Worm (Caenorhabditis elegans) whole organism, young adult: ENCODE data around the gene T04B2.8.
A peak's percentile ranks its signal among the peaks of the same experiment; 100 is the strongest.

ENCODE experiments used
- B0261.1 ChIP-seq: sonication (generic microtip); optimal IDR thresholded peaks from 2 replicates; lab custom pipeline; 2016; ENCODE audit warnings: mild to moderate bottlenecking, missing genetic modification characterization, moderate library complexity, missing compliant biosample characterization
- C06A6.2 ChIP-seq: fragments of 200-800 bp; sonication (Bioruptor generic); conservative IDR thresholded peaks from 2 replicates; pipeline ENCODE4 v1.3.6; 2022; ENCODE audit warnings: missing genetic modification characterization, missing compliant biosample characterization
- C17E4.6 ChIP-seq: fragments of 200-800 bp; sonication (Bioruptor generic); IDR thresholded peaks from 2 replicates; pipeline ENCODE4 v1.3.6; 2022; ENCODE audit warnings: missing genetic modification reagents, missing genetic modification characterization, missing compliant biosample characterization
- F22D6.2 ChIP-seq: sonication (generic microtip); optimal IDR thresholded peaks from 2 replicates; lab custom pipeline; 2016; ENCODE audit warnings: mild to moderate bottlenecking, missing genetic modification characterization, missing compliant biosample characterization
- F49E8.2 ChIP-seq: sonication (generic microtip); optimal IDR thresholded peaks from 3 replicates; lab custom pipeline; 2017; ENCODE audit warnings: missing genetic modification characterization, mild to moderate bottlenecking, missing compliant biosample characterization, antibody characterized with exemption, moderate library complexity; ENCODE audit not compliant: insufficient read depth
- F57C9.4 ChIP-seq: sonication (generic microtip); optimal IDR thresholded peaks from 2 replicates; lab custom pipeline; 2017; ENCODE audit warnings: mild to moderate bottlenecking, missing genetic modification characterization, missing compliant biosample characterization
- K11D2.4 ChIP-seq: fragments of 200-800 bp; sonication (Bioruptor generic); IDR thresholded peaks from 2 replicates; pipeline ENCODE4 v1.3.6; 2022; ENCODE audit warnings: missing genetic modification reagents, missing genetic modification characterization, missing compliant biosample characterization
- T26A5.8 ChIP-seq: sonication (generic microtip); optimal IDR thresholded peaks from 2 replicates; lab custom pipeline; 2016; ENCODE audit warnings: missing genetic modification characterization, missing compliant biosample characterization
- Y53F4B.3 ChIP-seq: fragments of 200-800 bp; sonication (Bioruptor generic); IDR thresholded peaks from 2 replicates; pipeline ENCODE4 v1.3.6; 2022; ENCODE audit warnings: missing genetic modification reagents, missing genetic modification characterization, missing compliant biosample characterization
- ZK185.1 ChIP-seq: sonication (generic microtip); optimal IDR thresholded peaks from 2 replicates; lab custom pipeline; 2016; ENCODE audit warnings: mild to moderate bottlenecking, missing genetic modification characterization, missing compliant biosample characterization; ENCODE audit not compliant: poor library complexity, severe bottlenecking
- akir-1 ChIP-seq: fragments of 200-800 bp; sonication (Bioruptor generic); optimal IDR thresholded peaks from 2 replicates; lab custom pipeline; 2018; ENCODE audit warnings: mild to moderate bottlenecking, missing genetic modification characterization, moderate library complexity, missing compliant biosample characterization
- athp-1 ChIP-seq: sonication (generic microtip); optimal IDR thresholded peaks from 2 replicates; lab custom pipeline; 2017; ENCODE audit warnings: mild to moderate bottlenecking, missing genetic modification characterization, missing compliant biosample characterization
- attf-5 ChIP-seq: fragments of 200-800 bp; sonication (Bioruptor generic); optimal IDR thresholded peaks from 2 replicates; lab custom pipeline; 2018; ENCODE audit warnings: mild to moderate bottlenecking, missing genetic modification characterization, missing compliant biosample characterization
- cebp-1 ChIP-seq, 2 experiments: fragments of 200-800 bp in 1 of 2; sonication (Bioruptor generic) in 1 of 2; sonication (generic microtip) in 1 of 2; IDR thresholded peaks in 1 of 2; optimal IDR thresholded peaks in 1 of 2; 2 replicates each; pipeline versions ENCODE4 v1.3.6 to Lab custom; 2017 to 2022; ENCODE audit warnings: missing compliant biosample characterization in 2 of 2, missing genetic modification characterization in 2 of 2, mild to moderate bottlenecking in 1 of 2, missing genetic modification reagents in 1 of 2, moderate library complexity in 1 of 2
- ceh-40 ChIP-seq: fragments of 200-800 bp; sonication (Bioruptor generic); IDR thresholded peaks from 2 replicates; pipeline ENCODE4 v1.3.6; 2022; ENCODE audit warnings: missing genetic modification characterization, missing compliant biosample characterization
- ceh-58 ChIP-seq: fragments of 200-800 bp; sonication (Bioruptor generic); IDR thresholded peaks from 2 replicates; pipeline ENCODE4 v1.3.6; 2022; ENCODE audit warnings: missing genetic modification characterization, missing compliant biosample characterization
- dox-1 ChIP-seq: fragments of 200-800 bp; sonication (Bioruptor generic); IDR thresholded peaks from 2 replicates; pipeline ENCODE4 v1.3.6; 2022; ENCODE audit warnings: missing genetic modification reagents, missing genetic modification characterization, missing compliant biosample characterization
- dpff-1 ChIP-seq: sonication (generic microtip); optimal IDR thresholded peaks from 2 replicates; lab custom pipeline; 2017; ENCODE audit warnings: mild to moderate bottlenecking, missing genetic modification characterization, missing compliant biosample characterization
- dpl-1 ChIP-seq: fragments of 150-350 bp; optimal IDR thresholded peaks from 2 replicates; lab custom pipeline; 2014; ENCODE audit warnings: missing biosample characterization, missing genetic modification reagents, missing genetic modification characterization
- efl-1 ChIP-seq: fragments of 150-350 bp; optimal IDR thresholded peaks from 2 replicates; lab custom pipeline; 2014; ENCODE audit warnings: missing biosample characterization, missing genetic modification reagents, missing genetic modification characterization
- egrh-3 ChIP-seq: fragments of 200-800 bp; sonication (Bioruptor generic); IDR thresholded peaks from 2 replicates; pipeline ENCODE4 v1.3.6; 2022; ENCODE audit warnings: missing genetic modification reagents, missing genetic modification characterization, missing compliant biosample characterization
- hlh-12 ChIP-seq: sonication (generic microtip); optimal IDR thresholded peaks from 2 replicates; lab custom pipeline; 2016; ENCODE audit warnings: missing genetic modification characterization, missing compliant biosample characterization
- hlh-26 ChIP-seq: fragments of 200-800 bp; sonication (Bioruptor generic); conservative IDR thresholded peaks from 2 replicates; pipeline ENCODE4 v1.3.6; 2022; ENCODE audit warnings: missing genetic modification reagents, missing genetic modification characterization, missing compliant biosample characterization
- lag-1 ChIP-seq: fragments of 200-800 bp; sonication (Bioruptor generic); IDR thresholded peaks from 2 replicates; pipeline ENCODE4 v1.3.6; 2022; ENCODE audit warnings: missing genetic modification reagents, missing genetic modification characterization, missing compliant biosample characterization
- let-607 ChIP-seq, 2 experiments: fragments of 200-800 bp in 1 of 2; sonication (Bioruptor generic) in 1 of 2; sonication (generic microtip) in 1 of 2; optimal IDR thresholded peaks; 2 replicates each; lab custom pipeline; 2016 to 2018; ENCODE audit warnings: mild to moderate bottlenecking in 2 of 2, missing compliant biosample characterization in 2 of 2, missing genetic modification characterization in 2 of 2, moderate library complexity in 2 of 2, missing genotype in 1 of 2
- lin-26 ChIP-seq: fragments of 200-800 bp; sonication (Bioruptor generic); IDR thresholded peaks from 2 replicates; pipeline ENCODE4 v1.3.6; 2022; ENCODE audit warnings: missing genetic modification reagents, missing genetic modification characterization, missing compliant biosample characterization
- madf-6 ChIP-seq: fragments of 200-800 bp; sonication (Bioruptor generic); IDR thresholded peaks from 2 replicates; pipeline ENCODE4 v1.3.6; 2022; ENCODE audit warnings: missing genetic modification reagents, missing genetic modification characterization, missing compliant biosample characterization
- madf-8 ChIP-seq: fragments of 200-800 bp; sonication (Bioruptor generic); conservative IDR thresholded peaks from 2 replicates; pipeline ENCODE4 v1.3.6; 2022; ENCODE audit warnings: missing genetic modification reagents, missing genetic modification characterization, missing compliant biosample characterization
- mcd-1 ChIP-seq: fragments of 200-800 bp; sonication (Bioruptor generic); IDR thresholded peaks from 2 replicates; pipeline ENCODE4 v1.3.6; 2022; ENCODE audit warnings: missing genetic modification reagents, missing genetic modification characterization, missing compliant biosample characterization
- nfya-1 ChIP-seq: sonication (generic microtip); optimal IDR thresholded peaks from 2 replicates; lab custom pipeline; 2017; ENCODE audit warnings: antibody characterized with exemption, missing compliant biosample characterization, missing genetic modification characterization, borderline replicate concordance; ENCODE audit not compliant: insufficient read depth
- nfyb-1 ChIP-seq: fragments of 200-800 bp; sonication (Bioruptor generic); IDR thresholded peaks from 2 replicates; pipeline ENCODE4 v1.3.6; 2022; ENCODE audit warnings: missing genetic modification reagents, missing genetic modification characterization, missing compliant biosample characterization
- nhr-80 ChIP-seq: sonication (generic microtip); optimal IDR thresholded peaks from 2 replicates; lab custom pipeline; 2016; ENCODE audit warnings: missing genetic modification characterization, missing compliant biosample characterization
- rcor-1 ChIP-seq: fragments of 200-800 bp; sonication (Bioruptor generic); IDR thresholded peaks from 2 replicates; pipeline ENCODE4 v1.3.6; 2022; ENCODE audit warnings: missing genetic modification reagents, missing genetic modification characterization, missing compliant biosample characterization
- rec-8 ChIP-seq, 2 experiments: sonication (generic microtip); optimal IDR thresholded peaks; 2 replicates each; lab custom pipeline; 2016; ENCODE audit warnings: mild to moderate bottlenecking in 2 of 2, missing genetic modification characterization in 2 of 2, missing genetic modification reagents in 2 of 2, missing genotype in 2 of 2, missing biosample characterization in 1 of 2, missing compliant biosample characterization in 1 of 2, moderate library complexity in 1 of 2
- sdz-38 ChIP-seq: sonication (generic microtip); optimal IDR thresholded peaks from 2 replicates; lab custom pipeline; 2016; ENCODE audit warnings: missing genotype, missing genetic modification characterization, missing compliant biosample characterization
- snpc-1.3 ChIP-seq: sonication (generic microtip); optimal IDR thresholded peaks from 2 replicates; lab custom pipeline; 2017; ENCODE audit warnings: missing genetic modification characterization, mild to moderate bottlenecking, missing compliant biosample characterization, antibody characterized with exemption, moderate library complexity, missing genotype, missing genetic modification reagents; ENCODE audit not compliant: insufficient read depth
- snpc-3.4 ChIP-seq: sonication (generic microtip); optimal IDR thresholded peaks from 2 replicates; lab custom pipeline; 2017; ENCODE audit warnings: missing genetic modification characterization, mild to moderate bottlenecking, missing compliant biosample characterization, antibody characterized with exemption, moderate library complexity, missing genotype, missing genetic modification reagents
- tbx-9 ChIP-seq: sonication (generic microtip); optimal IDR thresholded peaks from 2 replicates; lab custom pipeline; 2016; ENCODE audit warnings: borderline replicate concordance, missing genetic modification characterization, inconsistent platforms, missing compliant biosample characterization
- zfh-2 ChIP-seq: fragments of 200-800 bp; sonication (Bioruptor generic); conservative IDR thresholded peaks from 2 replicates; pipeline ENCODE4 v1.3.6; 2022; ENCODE audit warnings: missing genetic modification reagents, missing genetic modification characterization, missing compliant biosample characterization
- ztf-18 ChIP-seq: sonication (generic microtip); optimal IDR thresholded peaks from 2 replicates; lab custom pipeline; 2016; ENCODE audit warnings: missing genotype, mild to moderate bottlenecking, missing genetic modification characterization, missing compliant biosample characterization
- ztf-25 ChIP-seq: fragments of 200-800 bp; sonication (Bioruptor generic); IDR thresholded peaks from 2 replicates; pipeline ENCODE4 v1.3.6; 2022; ENCODE audit warnings: missing genetic modification reagents, missing genetic modification characterization, missing compliant biosample characterization
- ztf-28 ChIP-seq: fragments of 200-800 bp; sonication (Bioruptor generic); IDR thresholded peaks from 2 replicates; pipeline ENCODE4 v1.3.6; 2022; ENCODE audit warnings: missing genetic modification reagents, missing genetic modification characterization, missing compliant biosample characterization
- ztf-3 ChIP-seq: fragments of 200-800 bp; sonication (Bioruptor generic); optimal IDR thresholded peaks from 2 replicates; lab custom pipeline; 2018; ENCODE audit warnings: mild to moderate bottlenecking, missing genetic modification characterization, missing compliant biosample characterization

T04B2.8 gene

DNA sequence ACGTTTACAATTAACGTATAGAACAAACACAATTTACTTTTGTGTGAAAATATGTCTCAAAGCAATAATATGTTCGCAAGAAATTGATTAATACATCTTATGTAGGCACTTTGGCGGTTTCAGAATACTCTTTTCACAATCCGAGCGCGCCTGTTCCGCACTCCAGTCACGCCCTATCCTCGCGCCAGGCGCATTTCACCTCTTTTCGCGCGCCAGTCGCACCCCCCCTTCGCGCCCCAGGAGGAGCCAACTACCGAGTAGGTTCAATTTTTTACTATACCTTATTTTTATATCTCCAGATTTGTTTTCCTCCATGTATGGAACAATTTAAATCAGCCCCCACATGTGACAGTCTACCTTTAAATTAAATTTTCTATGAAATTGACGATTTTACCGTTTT, 20.1 kb upstream of the T04B2.8 start:
- TF ChIP-seq egrh-3 = peak; percentile 57; the same call in 1 of the 2 replicates
- TF ChIP-seq madf-8 = peak; percentile 38; the same call in 1 of the 2 replicates
- TF ChIP-seq efl-1 (GFP tag; lab: Kevin White, UChicago) = peak; percentile 42
- TF ChIP-seq madf-6 (GFP tag; lab: Robert Waterston, UW) = peak; percentile 75

DNA sequence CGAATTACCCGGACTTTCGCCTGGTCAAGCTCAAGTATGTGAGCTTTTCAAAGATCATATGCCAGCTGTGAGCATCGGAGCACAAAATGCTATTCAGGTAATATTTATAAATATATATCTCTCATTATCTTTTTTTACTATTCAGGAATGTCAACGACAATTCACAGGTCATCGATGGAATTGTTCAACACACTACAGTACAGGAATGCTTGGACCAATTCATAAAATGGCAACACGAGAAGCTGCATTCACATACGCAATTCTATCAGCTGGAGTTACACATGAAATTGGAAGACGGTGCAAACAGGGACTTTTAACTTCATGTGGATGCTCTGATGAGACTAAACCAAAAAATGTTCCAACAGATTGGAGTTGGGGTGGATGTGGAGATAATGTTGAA, 17.3 kb upstream of the T04B2.8 start:
- no peak for TF ChIP-seq akir-1 (GFP tag; lab: Kevin White, UChicago)
- no peak for TF ChIP-seq F57C9.4

DNA sequence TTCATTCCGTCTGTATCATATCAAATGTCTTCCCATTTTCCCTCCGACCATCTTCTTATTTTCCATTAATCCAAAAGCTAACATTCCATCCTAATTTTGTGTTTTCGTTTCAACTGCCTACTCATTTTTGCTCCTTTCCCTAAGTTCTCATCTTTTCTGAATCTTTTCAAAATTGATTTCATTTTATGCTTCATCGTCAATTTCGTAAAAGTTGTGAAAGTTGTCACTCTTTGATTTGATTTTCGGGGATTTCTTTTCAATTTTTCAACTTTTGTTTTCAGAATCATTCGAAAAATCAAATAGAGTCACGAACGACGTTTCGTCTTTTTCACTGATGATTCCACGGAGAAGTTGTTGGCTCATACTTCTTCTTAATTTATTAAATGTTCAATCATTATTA, 16.6 kb upstream of the T04B2.8 start, which contains the start of gene cwn-2:
TSS of gene cwn-2 (plus strand) at position 276 of the 400 bp plus-strand sequence.
- no peak for TF ChIP-seq rec-8 (tag; optimal IDR thresholded peaks at IDR 0.05; lab: Kevin White, UChicago)
- TF ChIP-seq ztf-3 = no peak
- no peak for TF ChIP-seq madf-8
- no peak for TF ChIP-seq F57C9.4
- TF ChIP-seq nhr-80 (tag; lab: Kevin White, UChicago) = no peak
- TF ChIP-seq ceh-40 (GFP tag; lab: Robert Waterston, UW) = no peak
- TF ChIP-seq attf-5 (GFP tag; lab: Kevin White, UChicago) = no peak
- no peak for TF ChIP-seq ztf-28 (GFP tag; lab: Robert Waterston, UW)
- TF ChIP-seq T26A5.8 (tag; lab: Kevin White, UChicago) = no peak
- no peak for TF ChIP-seq dox-1 (GFP tag; lab: Robert Waterston, UW)
- TF ChIP-seq dpff-1 (tag; lab: Kevin White, UChicago) = no peak
- TF ChIP-seq snpc-3.4 = no peak
- no peak for TF ChIP-seq hlh-26

DNA sequence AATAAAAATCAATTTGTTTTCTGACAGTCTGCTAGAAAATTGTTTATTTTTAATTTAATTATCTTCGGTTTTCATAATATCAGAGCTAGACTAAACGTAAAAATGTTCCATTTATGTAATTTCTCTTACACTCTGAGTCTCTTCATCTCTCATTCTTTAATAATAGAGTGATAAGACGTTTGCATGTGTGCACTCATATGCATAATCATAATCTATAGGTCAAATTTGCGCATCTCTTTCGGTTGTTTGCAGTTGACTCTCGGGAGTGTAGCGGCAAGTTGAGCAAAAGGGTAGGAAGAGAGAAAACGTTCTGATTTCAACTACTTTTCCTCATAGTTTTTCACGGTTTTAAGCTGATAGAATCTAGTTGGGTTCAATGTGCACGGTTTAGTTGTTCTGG, 15.5 kb upstream of the T04B2.8 start:
- no peak for TF ChIP-seq hlh-12
- no peak for TF ChIP-seq lag-1 (GFP tag; lab: Robert Waterston, UW)
- TF ChIP-seq rcor-1 (GFP tag; lab: Robert Waterston, UW) = no peak
- no peak for TF ChIP-seq tbx-9 (tag; lab: Kevin White, UChicago)
- TF ChIP-seq sdz-38 (tag; lab: Kevin White, UChicago) = no peak
- TF ChIP-seq Y53F4B.3 (GFP tag; lab: Robert Waterston, UW) = no peak
- TF ChIP-seq C06A6.2 = no peak
- no peak for TF ChIP-seq F22D6.2 (tag; lab: Kevin White, UChicago)
- no peak for TF ChIP-seq madf-8
- no peak for TF ChIP-seq athp-1 (tag; lab: Kevin White, UChicago)
- no peak for TF ChIP-seq mcd-1 (GFP tag; lab: Robert Waterston, UW)
- no peak for TF ChIP-seq F57C9.4
- no peak for TF ChIP-seq K11D2.4 (GFP tag; lab: Robert Waterston, UW)
- no peak for TF ChIP-seq zfh-2 (GFP tag; lab: Robert Waterston, UW)
- TF ChIP-seq let-607 (tag; optimal IDR thresholded peaks at IDR 0.05; lab: Kevin White, UChicago) = no peak
- TF ChIP-seq ZK185.1 = no peak
- TF ChIP-seq nfyb-1 (GFP tag; lab: Robert Waterston, UW) = no peak
- no peak for TF ChIP-seq ztf-25

DNA sequence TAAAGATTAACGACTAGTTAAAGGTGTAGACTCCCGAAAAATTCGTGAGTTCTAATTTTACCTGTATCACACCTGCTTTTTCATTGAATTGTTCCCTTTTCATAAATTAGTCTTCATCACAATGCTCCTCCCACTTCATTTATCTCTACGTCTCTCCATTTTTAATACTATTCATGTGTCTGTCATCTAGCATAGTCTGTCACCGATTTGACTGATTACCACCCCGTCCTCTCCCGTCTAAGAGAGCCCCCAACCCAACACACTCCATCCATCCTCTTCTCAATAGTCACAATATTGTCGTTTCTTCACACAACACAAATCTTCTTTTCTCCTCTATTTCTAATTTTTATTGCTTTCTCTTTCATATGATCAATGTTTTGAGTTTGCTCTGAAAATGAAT, 14.2 kb upstream of the T04B2.8 start:
- TF ChIP-seq snpc-1.3 (tag; lab: Kevin White, UChicago) = no peak
- no peak for TF ChIP-seq ztf-18 (tag; lab: Kevin White, UChicago)
- TF ChIP-seq lin-26 (GFP tag; lab: Robert Waterston, UW) = no peak
- no peak for TF ChIP-seq dpl-1 (GFP tag; lab: Kevin White, UChicago)
- TF ChIP-seq ceh-58 (GFP tag; lab: Robert Waterston, UW) = no peak
- TF ChIP-seq nfya-1 (tag; lab: Kevin White, UChicago) = no peak
- TF ChIP-seq C17E4.6 = no peak
- TF ChIP-seq F49E8.2 (tag; lab: Kevin White, UChicago) = no peak
- no peak for TF ChIP-seq ztf-3
- TF ChIP-seq B0261.1 (tag; lab: Kevin White, UChicago) = no peak
- no peak for TF ChIP-seq hlh-26
- no peak for TF ChIP-seq cebp-1 (GFP tag; IDR thresholded peaks at IDR 0.05; lab: Robert Waterston, UW)
- TF ChIP-seq cebp-1 (tag; optimal IDR thresholded peaks at IDR 0.05; lab: Kevin White, UChicago) = no peak
- TF ChIP-seq egrh-3 = no peak
